Worm (Caenorhabditis elegans): ENCODE measurements around the gene srd-19.
"Not testable (repeated sequence)": the region's sequence is repeated elsewhere in the genome, so short reads cannot be mapped to it uniquely, and the experiment has no call there.

- TF ChIP-seq lin-13 (tag; optimal IDR thresholded peaks at IDR 0.05); pha-4 (tag; optimal IDR thresholded peaks at IDR 0.05); flh-1 (GFP tag; optimal IDR thresholded peaks at IDR 0.05); unc-39 (tag; optimal IDR thresholded peaks at IDR 0.05); sptf-1 (tag; optimal IDR thresholded peaks at IDR 0.05); blmp-1 (tag; optimal IDR thresholded peaks at IDR 0.05); lsy-2 (tag; optimal IDR thresholded peaks at IDR 0.05); nhr-76 (tag; optimal IDR thresholded peaks at IDR 0.05); snpc-4 (tag; optimal IDR thresholded peaks at IDR 0.05); mep-1 (tag; optimal IDR thresholded peaks at IDR 0.05); sem-2 (GFP tag; optimal IDR thresholded peaks at IDR 0.05); tbx-8 (GFP tag; optimal IDR thresholded peaks at IDR 0.05); unc-62 (GFP tag; optimal IDR thresholded peaks at IDR 0.05); nhr-28 (tag; optimal IDR thresholded peaks at IDR 0.05): not testable (repeated sequence)
Observed at ce11 chrV:13443535-13443934, 15.0 kb upstream of the srd-19 start, which contains the start of gene Y2H9A.6.
